Fruit fly (Drosophila melanogaster): ENCODE measurements around the gene CG4829.

Gene CG4829

dm6 chrX:16867622-16868021 is 56.1 kb downstream of the CG4829 start:
- TF ChIP-seq da (GFP tag; optimal IDR thresholded peaks at IDR 0.05) (no peak), CG12391 (tag; optimal IDR thresholded peaks at IDR 0.05) (peak; percentile 5), Vsx1 (GFP tag; optimal IDR thresholded peaks at IDR 0.05) (no peak), CG15269 (tag; optimal IDR thresholded peaks at IDR 0.05) (peak; percentile 51), CG7556 (GFP tag; optimal IDR thresholded peaks at IDR 0.05) (no peak), Blimp-1 (GFP tag; optimal IDR thresholded peaks at IDR 0.05) (no peak), CG1603 (tag; optimal IDR thresholded peaks at IDR 0.05) (no peak), Ptx1 (GFP tag; IDR thresholded peaks at IDR 0.05) (peak; percentile 59), Awh (GFP tag; IDR thresholded peaks at IDR 0.05) (no peak), Hr51 (GFP tag; optimal IDR thresholded peaks at IDR 0.05) (peak in 1 of 2 experiments; percentile 58), esg (GFP tag; conservative IDR thresholded peaks at IDR 0.05) (0 out of 2 replicates have a peak, but pooled peaks have one; percentile 6), Fer1 (GFP tag; optimal IDR thresholded peaks at IDR 0.05) (no peak), sima (GFP tag; optimal IDR thresholded peaks at IDR 0.05) (no peak), dmrt99B (tag; optimal IDR thresholded peaks at IDR 0.05) (peak; percentile 66), CG5180 (GFP tag; optimal IDR thresholded peaks at IDR 0.05) (no peak), onecut (GFP tag; IDR thresholded peaks at IDR 0.05) (0 out of 2 replicates have a peak, but pooled peaks have one; percentile 10), Sox102F (GFP tag; optimal IDR thresholded peaks at IDR 0.05) (peak; percentile 66), sug (tag; optimal IDR thresholded peaks at IDR 0.05) (no peak), row (GFP tag; IDR thresholded peaks at IDR 0.05) (peak; percentile 57), CG1024 (GFP tag; IDR thresholded peaks at IDR 0.05) (no peak), CG4820 (GFP tag; optimal IDR thresholded peaks at IDR 0.05) (no peak), sens (GFP tag) (peak; percentile 51), CG12104 (GFP tag; optimal IDR thresholded peaks at IDR 0.05) (no peak), vvl (GFP tag; IDR thresholded peaks at IDR 0.05) (peak; percentile 68), CG18262 (tag; optimal IDR thresholded peaks at IDR 0.05) (peak; percentile 17), gem (tag; optimal IDR thresholded peaks at IDR 0.05) (peak; percentile 52), Oli (tag; optimal IDR thresholded peaks at IDR 0.05) (peak; percentile 23), vnd (GFP tag; IDR thresholded peaks at IDR 0.05; ENCODE audit: partially characterized antibody) (no peak), Ada2b (GFP tag; IDR thresholded peaks at IDR 0.05) (peak; percentile 20; the same call in 1 of the 2 replicates), HLH3B (GFP tag; IDR thresholded peaks at IDR 0.05) (peak; percentile 36; the same call in 1 of the 2 replicates), gt (GFP tag; IDR thresholded peaks at IDR 0.05) (no peak), pzg (GFP tag; optimal IDR thresholded peaks at IDR 0.05) (no peak), grau (tag; optimal IDR thresholded peaks at IDR 0.05) (peak; percentile 21), CG6272 (GFP tag; IDR thresholded peaks at IDR 0.05) (no peak), Lim3 (GFP tag; IDR thresholded peaks at IDR 0.05) (no peak), chif (GFP tag; optimal IDR thresholded peaks at IDR 0.05) (no peak), CG2875 (GFP tag; optimal IDR thresholded peaks at IDR 0.05) (no peak), CG11696 (GFP tag; IDR thresholded peaks at IDR 0.05) (no peak), CG8924 (tag; optimal IDR thresholded peaks at IDR 0.05) (peak; percentile 14), gcm (GFP tag; optimal IDR thresholded peaks at IDR 0.05) (no peak), crol (GFP tag; IDR thresholded peaks at IDR 0.05) (no peak), lmd (GFP tag; IDR thresholded peaks at IDR 0.05) (no peak), Antp (GFP tag; optimal IDR thresholded peaks at IDR 0.05) (peak; percentile 5), CG8281 (tag; optimal IDR thresholded peaks at IDR 0.05) (no peak), Sox100B (GFP tag; optimal IDR thresholded peaks at IDR 0.05) (peak; percentile 17), Lhr (GFP tag; optimal IDR thresholded peaks at IDR 0.05) (no peak), stc (GFP tag; IDR thresholded peaks at IDR 0.05) (peak; percentile 38; the same call in 1 of the 2 replicates), CHES-1-like (GFP tag; optimal IDR thresholded peaks at IDR 0.05) (no peak), unpg (GFP tag; optimal IDR thresholded peaks at IDR 0.05) (peak; percentile 9), fd3F (GFP tag; optimal IDR thresholded peaks at IDR 0.05) (no peak), tgo (GFP tag; IDR thresholded peaks at IDR 0.05) (peak; percentile 51; the same call in 1 of the 3 replicates)

Measured in whole organism, embryonic.